Worm (Caenorhabditis elegans): ENCODE results near the gene arrd-7.

Gene arrd-7

ce11 chrII:12062521-12062920, at the start of gene arrd-7:
arrd-7 (minus strand) TSS chrII:12062621.
- TF ChIP-seq him-1 (tag; optimal IDR thresholded peaks at IDR 0.05): no peak

- TF ChIP-seq dao-5 (tag; optimal IDR thresholded peaks at IDR 0.05) (no peak), W03F9.2 (tag; optimal IDR thresholded peaks at IDR 0.05) (no peak), him-1 (tag; optimal IDR thresholded peaks at IDR 0.05) (no peak)
Observed at ce11 chrII:12110997-12111396, 48.6 kb upstream of the arrd-7 start.

- TF ChIP-seq W03F9.2 (tag; optimal IDR thresholded peaks at IDR 0.05) (no peak), dao-5 (tag; optimal IDR thresholded peaks at IDR 0.05) (no peak), him-1 (tag; optimal IDR thresholded peaks at IDR 0.05) (no peak)
Observed at ce11 chrII:12108843-12109242, 46.4 kb upstream of the arrd-7 start.

- peak; percentile 35 for TF ChIP-seq him-1 (tag; optimal IDR thresholded peaks at IDR 0.05)
- TF ChIP-seq W03F9.2 (tag; optimal IDR thresholded peaks at IDR 0.05): peak; percentile 54
- TF ChIP-seq dao-5 (tag; optimal IDR thresholded peaks at IDR 0.05): no peak
Observed at ce11 chrII:12107840-12108239, 45.4 kb upstream of the arrd-7 start, which contains the start of gene Y17G7B.18. Y17G7B.18 (minus strand) TSS chrII:12107857.

ce11 chrII:12102365-12102764, 39.9 kb upstream of the arrd-7 start:
- TF ChIP-seq him-1 (tag; optimal IDR thresholded peaks at IDR 0.05) (peak; percentile 25), W03F9.2 (tag; optimal IDR thresholded peaks at IDR 0.05) (peak; percentile 93), dao-5 (tag; optimal IDR thresholded peaks at IDR 0.05) (no peak)

- TF ChIP-seq dao-5 (tag; optimal IDR thresholded peaks at IDR 0.05) (no peak), W03F9.2 (tag; optimal IDR thresholded peaks at IDR 0.05) (peak; percentile 17), him-1 (tag; optimal IDR thresholded peaks at IDR 0.05) (no peak)
Observed at ce11 chrII:12099889-12100288, 37.5 kb upstream of the arrd-7 start, which contains the start of gene Y17G7B.17. Y17G7B.17 (minus strand) TSS chrII:12099989.

ce11 chrII:12098716-12099115, 36.3 kb upstream of the arrd-7 start:
- no peak for TF ChIP-seq him-1 (tag; optimal IDR thresholded peaks at IDR 0.05)
- TF ChIP-seq dao-5 (tag; optimal IDR thresholded peaks at IDR 0.05): no peak
- no peak for TF ChIP-seq W03F9.2 (tag; optimal IDR thresholded peaks at IDR 0.05)

- TF ChIP-seq dao-5 (tag; optimal IDR thresholded peaks at IDR 0.05) (no peak), W03F9.2 (tag; optimal IDR thresholded peaks at IDR 0.05) (no peak), him-1 (tag; optimal IDR thresholded peaks at IDR 0.05) (no peak)
Observed at ce11 chrII:12095022-12095421, 32.6 kb upstream of the arrd-7 start.

ce11 chrII:12089616-12090215, 27.3 kb upstream of the arrd-7 start:
- peak; percentile 15 for TF ChIP-seq W03F9.2 (tag; optimal IDR thresholded peaks at IDR 0.05)
- no peak for TF ChIP-seq dao-5 (tag; optimal IDR thresholded peaks at IDR 0.05)

ce11 chrII:12088833-12089232, 26.4 kb upstream of the arrd-7 start, which contains the start of gene cnt-1:
cnt-1 (minus strand) TSS chrII:12088868.
- TF ChIP-seq him-1 (tag; optimal IDR thresholded peaks at IDR 0.05): no peak
- TF ChIP-seq W03F9.2 (tag; optimal IDR thresholded peaks at IDR 0.05): no peak
- no peak for TF ChIP-seq dao-5 (tag; optimal IDR thresholded peaks at IDR 0.05)

ce11 chrII:12081454-12081853, 19.0 kb upstream of the arrd-7 start:
- TF ChIP-seq dao-5 (tag; optimal IDR thresholded peaks at IDR 0.05): no peak
- TF ChIP-seq W03F9.2 (tag; optimal IDR thresholded peaks at IDR 0.05): no peak
- no peak for TF ChIP-seq him-1 (tag; optimal IDR thresholded peaks at IDR 0.05)

- no peak for TF ChIP-seq dao-5 (tag; optimal IDR thresholded peaks at IDR 0.05)
- TF ChIP-seq him-1 (tag; optimal IDR thresholded peaks at IDR 0.05): no peak
- TF ChIP-seq W03F9.2 (tag; optimal IDR thresholded peaks at IDR 0.05): no peak
Observed at ce11 chrII:12080015-12080414, 17.6 kb upstream of the arrd-7 start.

ce11 chrII:12077281-12077680, 14.9 kb upstream of the arrd-7 start:
- no peak for TF ChIP-seq him-1 (tag; optimal IDR thresholded peaks at IDR 0.05)
- TF ChIP-seq dao-5 (tag; optimal IDR thresholded peaks at IDR 0.05): no peak
- no peak for TF ChIP-seq W03F9.2 (tag; optimal IDR thresholded peaks at IDR 0.05)

- TF ChIP-seq him-1 (tag; optimal IDR thresholded peaks at IDR 0.05): no peak
- no peak for TF ChIP-seq W03F9.2 (tag; optimal IDR thresholded peaks at IDR 0.05)
- no peak for TF ChIP-seq dao-5 (tag; optimal IDR thresholded peaks at IDR 0.05)
Observed at ce11 chrII:12076355-12076754, 13.9 kb upstream of the arrd-7 start.

ce11 chrII:12071243-12071642, 8.8 kb upstream of the arrd-7 start:
- TF ChIP-seq him-1 (tag; optimal IDR thresholded peaks at IDR 0.05): no peak
- TF ChIP-seq dao-5 (tag; optimal IDR thresholded peaks at IDR 0.05): no peak
- no peak for TF ChIP-seq W03F9.2 (tag; optimal IDR thresholded peaks at IDR 0.05)

Measured in whole organism, L4/young adult.